Worm (Caenorhabditis elegans) whole organism, young adult: ENCODE data around the gene rap-1.

ENCODE experiments used
- B0261.1 ChIP-seq: sonication (generic microtip); optimal IDR thresholded peaks from 2 replicates; lab custom pipeline; 2016; ENCODE audit warnings: mild to moderate bottlenecking, missing genetic modification characterization, moderate library complexity, missing compliant biosample characterization
- D2030.7 ChIP-seq: fragments of 200-800 bp; sonication (Bioruptor generic); IDR thresholded peaks from 2 replicates; pipeline ENCODE4 v1.3.6; 2022; ENCODE audit warnings: missing genetic modification reagents, missing genetic modification characterization, missing compliant biosample characterization
- F10E7.11 ChIP-seq: sonication (generic microtip); optimal IDR thresholded peaks from 2 replicates; lab custom pipeline; 2017; ENCODE audit warnings: mild to moderate bottlenecking, missing genetic modification characterization, moderate library complexity, missing compliant biosample characterization
- F22D6.2 ChIP-seq: sonication (generic microtip); optimal IDR thresholded peaks from 2 replicates; lab custom pipeline; 2016; ENCODE audit warnings: mild to moderate bottlenecking, missing genetic modification characterization, missing compliant biosample characterization
- F55B11.4 ChIP-seq: sonication (generic microtip); optimal IDR thresholded peaks from 2 replicates; lab custom pipeline; 2016; ENCODE audit warnings: missing compliant biosample characterization, missing genetic modification characterization, borderline replicate concordance; ENCODE audit not compliant: insufficient read depth
- F57C9.4 ChIP-seq: sonication (generic microtip); optimal IDR thresholded peaks from 2 replicates; lab custom pipeline; 2017; ENCODE audit warnings: mild to moderate bottlenecking, missing genetic modification characterization, missing compliant biosample characterization
- T26A5.8 ChIP-seq: sonication (generic microtip); optimal IDR thresholded peaks from 2 replicates; lab custom pipeline; 2016; ENCODE audit warnings: missing genetic modification characterization, missing compliant biosample characterization
- Y53G8AR.9 ChIP-seq: fragments of 200-800 bp; sonication (Bioruptor generic); conservative IDR thresholded peaks from 2 replicates; pipeline ENCODE4 v1.3.6; 2022; ENCODE audit warnings: missing genetic modification reagents, missing genetic modification characterization, missing compliant biosample characterization
- Y67H2A.10 ChIP-seq: fragments of 200-800 bp; sonication (Bioruptor generic); conservative IDR thresholded peaks from 2 replicates; pipeline ENCODE4 v1.3.6; 2022; ENCODE audit warnings: missing genetic modification reagents, missing genetic modification characterization, missing compliant biosample characterization
- Y95B8A.8 ChIP-seq: fragments of 200-800 bp; sonication (Bioruptor generic); IDR thresholded peaks from 2 replicates; pipeline ENCODE4 v1.3.6; 2022; ENCODE audit warnings: missing genetic modification reagents, missing genetic modification characterization, missing compliant biosample characterization
- aptf-2 ChIP-seq: fragments of 200-800 bp; sonication (Bioruptor generic); conservative IDR thresholded peaks from 2 replicates; pipeline ENCODE4 v1.3.6; 2022; ENCODE audit warnings: missing genetic modification reagents, missing genetic modification characterization, missing compliant biosample characterization
- attf-3 ChIP-seq: fragments of 200-800 bp; sonication (Bioruptor generic); conservative IDR thresholded peaks from 2 replicates; pipeline ENCODE4 v1.3.6; 2022; ENCODE audit warnings: missing genetic modification reagents, missing genetic modification characterization, missing compliant biosample characterization
- ccch-3 ChIP-seq: fragments of 200-800 bp; sonication (Bioruptor generic); optimal IDR thresholded peaks from 2 replicates; lab custom pipeline; 2018; ENCODE audit warnings: mild to moderate bottlenecking, missing genetic modification characterization, missing compliant biosample characterization
- cebp-1 ChIP-seq, 2 experiments: fragments of 200-800 bp in 1 of 2; sonication (Bioruptor generic) in 1 of 2; sonication (generic microtip) in 1 of 2; IDR thresholded peaks in 1 of 2; optimal IDR thresholded peaks in 1 of 2; 2 replicates each; pipeline versions ENCODE4 v1.3.6 to Lab custom; 2017 to 2022; ENCODE audit warnings: missing compliant biosample characterization in 2 of 2, missing genetic modification characterization in 2 of 2, mild to moderate bottlenecking in 1 of 2, missing genetic modification reagents in 1 of 2, moderate library complexity in 1 of 2
- ceh-27 ChIP-seq: fragments of 200-800 bp; sonication (Bioruptor generic); optimal IDR thresholded peaks from 2 replicates; lab custom pipeline; 2018; ENCODE audit warnings: mild to moderate bottlenecking, missing genetic modification characterization, moderate library complexity, missing compliant biosample characterization
- ceh-40 ChIP-seq: fragments of 200-800 bp; sonication (Bioruptor generic); IDR thresholded peaks from 2 replicates; pipeline ENCODE4 v1.3.6; 2022; ENCODE audit warnings: missing genetic modification characterization, missing compliant biosample characterization
- die-1 ChIP-seq: sonication (generic microtip); optimal IDR thresholded peaks from 2 replicates; lab custom pipeline; 2016; ENCODE audit warnings: missing genotype, mild to moderate bottlenecking, missing genetic modification characterization, missing compliant biosample characterization
- dox-1 ChIP-seq: fragments of 200-800 bp; sonication (Bioruptor generic); IDR thresholded peaks from 2 replicates; pipeline ENCODE4 v1.3.6; 2022; ENCODE audit warnings: missing genetic modification reagents, missing genetic modification characterization, missing compliant biosample characterization
- efl-1 ChIP-seq: fragments of 150-350 bp; optimal IDR thresholded peaks from 2 replicates; lab custom pipeline; 2014; ENCODE audit warnings: missing biosample characterization, missing genetic modification reagents, missing genetic modification characterization
- ets-4 ChIP-seq: fragments of 200-800 bp; sonication (Bioruptor generic); optimal IDR thresholded peaks from 2 replicates; lab custom pipeline; 2018; ENCODE audit warnings: mild to moderate bottlenecking, missing genetic modification characterization, missing compliant biosample characterization
- him-1 ChIP-seq: sonication (generic microtip); optimal IDR thresholded peaks from 2 replicates; lab custom pipeline; 2016; ENCODE audit warnings: missing genotype, missing genetic modification reagents, missing genetic modification characterization, missing compliant biosample characterization
- hlh-12 ChIP-seq: sonication (generic microtip); optimal IDR thresholded peaks from 2 replicates; lab custom pipeline; 2016; ENCODE audit warnings: missing genetic modification characterization, missing compliant biosample characterization
- hmg-1.2 ChIP-seq: fragments of 200-800 bp; sonication (Bioruptor generic); IDR thresholded peaks from 2 replicates; pipeline ENCODE4 v1.3.6; 2022; ENCODE audit warnings: missing genetic modification reagents, missing genetic modification characterization, missing compliant biosample characterization
- hrde-1 ChIP-seq: sonication (generic microtip); optimal IDR thresholded peaks from 2 replicates; lab custom pipeline; 2016; ENCODE audit warnings: missing genetic modification characterization, mild to moderate bottlenecking, missing compliant biosample characterization, moderate library complexity, missing genotype, missing genetic modification reagents, borderline replicate concordance
- lag-1 ChIP-seq: fragments of 200-800 bp; sonication (Bioruptor generic); IDR thresholded peaks from 2 replicates; pipeline ENCODE4 v1.3.6; 2022; ENCODE audit warnings: missing genetic modification reagents, missing genetic modification characterization, missing compliant biosample characterization
- let-607 ChIP-seq, 2 experiments: fragments of 200-800 bp in 1 of 2; sonication (Bioruptor generic) in 1 of 2; sonication (generic microtip) in 1 of 2; optimal IDR thresholded peaks; 2 replicates each; lab custom pipeline; 2016 to 2018; ENCODE audit warnings: mild to moderate bottlenecking in 2 of 2, missing compliant biosample characterization in 2 of 2, missing genetic modification characterization in 2 of 2, moderate library complexity in 2 of 2, missing genotype in 1 of 2
- lin-35 ChIP-seq, 3 experiments: fragments of 150-350 bp in 2 of 3; sonication (generic microtip) in 1 of 3; optimal IDR thresholded peaks; 2 replicates each; lab custom pipeline; 2014 to 2018; ENCODE audit warnings: missing biosample characterization in 3 of 3, missing genetic modification characterization in 3 of 3, missing genetic modification reagents in 3 of 3
- lsy-27 ChIP-seq: sonication (generic microtip); optimal IDR thresholded peaks from 2 replicates; lab custom pipeline; 2017; ENCODE audit warnings: missing genetic modification characterization, mild to moderate bottlenecking, missing compliant biosample characterization, antibody characterized with exemption, missing genotype, borderline replicate concordance; ENCODE audit not compliant: insufficient read depth
- madf-3 ChIP-seq: fragments of 200-800 bp; sonication (Bioruptor generic); IDR thresholded peaks from 2 replicates; pipeline ENCODE4 v1.3.6; 2022; ENCODE audit warnings: missing genetic modification reagents, missing genetic modification characterization, missing compliant biosample characterization
- madf-8 ChIP-seq: fragments of 200-800 bp; sonication (Bioruptor generic); conservative IDR thresholded peaks from 2 replicates; pipeline ENCODE4 v1.3.6; 2022; ENCODE audit warnings: missing genetic modification reagents, missing genetic modification characterization, missing compliant biosample characterization
- mcd-1 ChIP-seq: fragments of 200-800 bp; sonication (Bioruptor generic); IDR thresholded peaks from 2 replicates; pipeline ENCODE4 v1.3.6; 2022; ENCODE audit warnings: missing genetic modification reagents, missing genetic modification characterization, missing compliant biosample characterization
- mes-4 ChIP-seq: sonication (generic microtip); optimal IDR thresholded peaks from 2 replicates; lab custom pipeline; 2016; ENCODE audit warnings: missing genotype, missing genetic modification characterization, missing compliant biosample characterization
- mxl-1 ChIP-seq: sonication (generic microtip); optimal IDR thresholded peaks from 2 replicates; lab custom pipeline; 2016; ENCODE audit warnings: missing genetic modification characterization, missing compliant biosample characterization
- nfya-1 ChIP-seq: sonication (generic microtip); optimal IDR thresholded peaks from 2 replicates; lab custom pipeline; 2017; ENCODE audit warnings: antibody characterized with exemption, missing compliant biosample characterization, missing genetic modification characterization, borderline replicate concordance; ENCODE audit not compliant: insufficient read depth
- nhr-80 ChIP-seq: sonication (generic microtip); optimal IDR thresholded peaks from 2 replicates; lab custom pipeline; 2016; ENCODE audit warnings: missing genetic modification characterization, missing compliant biosample characterization
- nhr-90 ChIP-seq: sonication (generic microtip); optimal IDR thresholded peaks from 2 replicates; lab custom pipeline; 2016; ENCODE audit warnings: missing genotype, mild to moderate bottlenecking, missing genetic modification characterization, missing compliant biosample characterization
- rec-8 ChIP-seq, 2 experiments: sonication (generic microtip); optimal IDR thresholded peaks; 2 replicates each; lab custom pipeline; 2016; ENCODE audit warnings: mild to moderate bottlenecking in 2 of 2, missing genetic modification characterization in 2 of 2, missing genetic modification reagents in 2 of 2, missing genotype in 2 of 2, missing biosample characterization in 1 of 2, missing compliant biosample characterization in 1 of 2, moderate library complexity in 1 of 2
- snpc-1.1 ChIP-seq: sonication (generic microtip); optimal IDR thresholded peaks from 2 replicates; lab custom pipeline; 2017; ENCODE audit warnings: missing genetic modification characterization, mild to moderate bottlenecking, missing compliant biosample characterization, antibody characterized with exemption, moderate library complexity, missing genotype, missing genetic modification reagents; ENCODE audit not compliant: insufficient read depth
- snpc-1.3 ChIP-seq: sonication (generic microtip); optimal IDR thresholded peaks from 2 replicates; lab custom pipeline; 2017; ENCODE audit warnings: missing genetic modification characterization, mild to moderate bottlenecking, missing compliant biosample characterization, antibody characterized with exemption, moderate library complexity, missing genotype, missing genetic modification reagents; ENCODE audit not compliant: insufficient read depth
- snpc-3.4 ChIP-seq: sonication (generic microtip); optimal IDR thresholded peaks from 2 replicates; lab custom pipeline; 2017; ENCODE audit warnings: missing genetic modification characterization, mild to moderate bottlenecking, missing compliant biosample characterization, antibody characterized with exemption, moderate library complexity, missing genotype, missing genetic modification reagents
- somi-1 ChIP-seq: fragments of 200-800 bp; sonication (Bioruptor generic); optimal IDR thresholded peaks from 2 replicates; lab custom pipeline; 2018; ENCODE audit warnings: mild to moderate bottlenecking, missing genetic modification characterization, missing compliant biosample characterization
- xnd-1 ChIP-seq: sonication (generic microtip); optimal IDR thresholded peaks from 2 replicates; lab custom pipeline; 2016; ENCODE audit warnings: missing genotype, missing genetic modification reagents, missing genetic modification characterization, missing compliant biosample characterization
- zfh-2 ChIP-seq: fragments of 200-800 bp; sonication (Bioruptor generic); conservative IDR thresholded peaks from 2 replicates; pipeline ENCODE4 v1.3.6; 2022; ENCODE audit warnings: missing genetic modification reagents, missing genetic modification characterization, missing compliant biosample characterization
- zim-3 ChIP-seq: sonication (generic microtip); optimal IDR thresholded peaks from 2 replicates; lab custom pipeline; 2017; ENCODE audit warnings: mild to moderate bottlenecking, missing genetic modification characterization, moderate library complexity, missing compliant biosample characterization
- ztf-3 ChIP-seq: fragments of 200-800 bp; sonication (Bioruptor generic); optimal IDR thresholded peaks from 2 replicates; lab custom pipeline; 2018; ENCODE audit warnings: mild to moderate bottlenecking, missing genetic modification characterization, missing compliant biosample characterization

The rap-1 gene

DNA sequence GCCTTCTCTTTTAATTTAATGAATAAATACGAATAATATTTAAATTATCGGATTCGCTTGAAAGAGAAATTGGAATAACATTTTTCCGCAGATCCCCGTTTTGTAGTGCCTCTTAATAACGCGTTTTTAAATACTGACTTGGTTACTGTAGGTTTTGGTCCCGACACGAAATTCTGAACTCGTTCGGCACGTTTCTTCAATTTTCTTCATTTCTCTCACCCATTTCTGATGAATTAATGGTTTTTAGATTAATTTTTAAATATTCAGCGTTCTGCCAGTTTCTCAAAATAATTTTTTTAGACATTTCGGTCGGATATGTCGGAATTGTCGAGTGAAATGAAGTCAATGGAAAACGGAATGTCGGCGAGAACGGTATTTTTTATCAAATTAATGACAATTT lies 17.3 kb downstream of the rap-1 start, which contains the start of gene C27B7.5 (continued):
- TF ChIP-seq rec-8 (tag; optimal IDR thresholded peaks at IDR 0.05; lab: Kevin White, UChicago): no peak
- TF ChIP-seq die-1 (tag; lab: Kevin White, UChicago): no peak
- peak; percentile 22 for TF ChIP-seq him-1 (tag; lab: Kevin White, UChicago)
- no peak for TF ChIP-seq Y53G8AR.9 (GFP tag; lab: Robert Waterston, UW)
- TF ChIP-seq dox-1 (GFP tag; lab: Robert Waterston, UW): no peak
- TF ChIP-seq D2030.7 (GFP tag; lab: Robert Waterston, UW): 0 out of 2 replicates have a peak, but pooled peaks have one; percentile 17
- TF ChIP-seq snpc-3.4 (tag; lab: Kevin White, UChicago): peak; percentile 9
- no peak for TF ChIP-seq T26A5.8 (tag; lab: Kevin White, UChicago)
- TF ChIP-seq efl-1 (GFP tag; lab: Kevin White, UChicago): no peak
- no peak for TF ChIP-seq madf-3 (GFP tag; lab: Robert Waterston, UW)
- no peak for TF ChIP-seq ccch-3 (GFP tag; lab: Kevin White, UChicago)
- no peak for TF ChIP-seq mxl-1
- no peak for TF ChIP-seq hlh-12 (tag; lab: Kevin White, UChicago)
- TF ChIP-seq ceh-40 (GFP tag; lab: Robert Waterston, UW): no peak
- no peak for TF ChIP-seq lag-1
- no peak for TF ChIP-seq xnd-1 (tag; lab: Kevin White, UChicago)
- TF ChIP-seq attf-3 (GFP tag; lab: Robert Waterston, UW): no peak
- TF ChIP-seq hrde-1: peak; percentile 35
- no peak for TF ChIP-seq madf-8 (GFP tag; lab: Robert Waterston, UW)
- TF ChIP-seq mes-4 (tag; lab: Kevin White, UChicago): no peak
- TF ChIP-seq snpc-1.3 (tag; lab: Kevin White, UChicago): no peak
- 0 out of 2 replicates have a peak, but pooled peaks have one; percentile 8 for TF ChIP-seq hmg-1.2

ce11 chrIV:8893746-8894145 lies 24.9 kb downstream of the rap-1 start, which contains the start of gene rad-54.L2:
Gene rad-54.L2, plus strand, starts transcription at chrIV:8894077.
- no peak for TF ChIP-seq ztf-3
- TF ChIP-seq hmg-1.2: peak; percentile 69; the same call in 1 of the 2 replicates
- TF ChIP-seq him-1 (tag; lab: Kevin White, UChicago): no peak
- no peak for TF ChIP-seq F55B11.4 (tag; lab: Kevin White, UChicago)
- TF ChIP-seq aptf-2: no peak
- TF ChIP-seq Y67H2A.10 (GFP tag; lab: Robert Waterston, UW): no peak
- TF ChIP-seq F22D6.2 (tag; lab: Kevin White, UChicago): no peak
- no peak for TF ChIP-seq let-607 (tag; optimal IDR thresholded peaks at IDR 0.05; lab: Kevin White, UChicago)
- TF ChIP-seq nhr-90 (tag; lab: Kevin White, UChicago): no peak
- TF ChIP-seq Y95B8A.8 (GFP tag; lab: Robert Waterston, UW): no peak
- no peak for TF ChIP-seq ceh-27 (GFP tag; lab: Kevin White, UChicago)
- no peak for TF ChIP-seq lsy-27 (tag; lab: Kevin White, UChicago)
- no peak for TF ChIP-seq somi-1 (GFP tag; lab: Kevin White, UChicago)
- TF ChIP-seq F57C9.4: no peak
- TF ChIP-seq nhr-80 (tag; lab: Kevin White, UChicago): peak; percentile 56
- TF ChIP-seq mcd-1 (GFP tag; lab: Robert Waterston, UW): peak; percentile 77
- no peak for TF ChIP-seq ets-4 (GFP tag; lab: Kevin White, UChicago)
- TF ChIP-seq efl-1 (GFP tag; lab: Kevin White, UChicago): no peak
- TF ChIP-seq snpc-1.1 (tag; lab: Kevin White, UChicago): no peak
- no peak for TF ChIP-seq F10E7.11 (tag; lab: Kevin White, UChicago)
- no peak for TF ChIP-seq zim-3
- TF ChIP-seq cebp-1 (GFP tag; IDR thresholded peaks at IDR 0.05; lab: Robert Waterston, UW): peak; percentile 94
- peak; percentile 97 for TF ChIP-seq cebp-1 (tag; optimal IDR thresholded peaks at IDR 0.05; lab: Kevin White, UChicago)
- TF ChIP-seq zfh-2 (GFP tag; lab: Robert Waterston, UW): no peak
- TF ChIP-seq B0261.1 (tag; lab: Kevin White, UChicago): no peak
- TF ChIP-seq nfya-1 (tag; lab: Kevin White, UChicago): no peak
- peak in 1 of 3 experiments; percentile 34 for TF ChIP-seq lin-35 (GFP tag; optimal IDR thresholded peaks at IDR 0.05; lab: Kevin White, UChicago)
